Fruit fly (Drosophila melanogaster): ENCODE data around the gene Rbfox1.

Gene Rbfox1

dm6 chr3L:10528251-10528650, 47.0 kb downstream of the Rbfox1 start:
- no peak for TF ChIP-seq CG17801 (GFP tag; optimal IDR thresholded peaks at IDR 0.05; ENCODE audit: partially characterized antibody)

- TF ChIP-seq CG17801 (GFP tag; optimal IDR thresholded peaks at IDR 0.05; ENCODE audit: partially characterized antibody), result no peak
These were observed 49.8 kb downstream of the Rbfox1 start for dm6 chr3L:10531059-10531458.

- TF ChIP-seq CG17801 (GFP tag; optimal IDR thresholded peaks at IDR 0.05; ENCODE audit: partially characterized antibody), result no peak
These were observed 50.8 kb downstream of the Rbfox1 start for dm6 chr3L:10531907-10532581.

- no peak for TF ChIP-seq CG17801 (GFP tag; optimal IDR thresholded peaks at IDR 0.05; ENCODE audit: partially characterized antibody)
These were observed 52.7 kb downstream of the Rbfox1 start for dm6 chr3L:10533878-10534277.

dm6 chr3L:10535105-10535504, 53.9 kb downstream of the Rbfox1 start:
- no peak for TF ChIP-seq CG17801 (GFP tag; optimal IDR thresholded peaks at IDR 0.05; ENCODE audit: partially characterized antibody)

dm6 chr3L:10536297-10536696, 55.1 kb downstream of the Rbfox1 start:
- TF ChIP-seq CG17801 (GFP tag; optimal IDR thresholded peaks at IDR 0.05; ENCODE audit: partially characterized antibody), result no peak

- TF ChIP-seq CG17801 (GFP tag; optimal IDR thresholded peaks at IDR 0.05; ENCODE audit: partially characterized antibody), result no peak
These were observed 57.1 kb downstream of the Rbfox1 start for dm6 chr3L:10538290-10538689.

dm6 chr3L:10540839-10541238, 59.6 kb downstream of the Rbfox1 start:
- no peak for TF ChIP-seq CG17801 (GFP tag; optimal IDR thresholded peaks at IDR 0.05; ENCODE audit: partially characterized antibody)

dm6 chr3L:10544349-10544748, 63.1 kb downstream of the Rbfox1 start:
- TF ChIP-seq CG17801 (GFP tag; optimal IDR thresholded peaks at IDR 0.05; ENCODE audit: partially characterized antibody), result no peak

dm6 chr3L:10545029-10545428, 63.8 kb downstream of the Rbfox1 start:
- TF ChIP-seq CG17801 (GFP tag; optimal IDR thresholded peaks at IDR 0.05; ENCODE audit: partially characterized antibody), result no peak

dm6 chr3L:10550069-10550468, 68.9 kb downstream of the Rbfox1 start:
- TF ChIP-seq CG17801 (GFP tag; optimal IDR thresholded peaks at IDR 0.05; ENCODE audit: partially characterized antibody), result no peak

- no peak for TF ChIP-seq CG17801 (GFP tag; optimal IDR thresholded peaks at IDR 0.05; ENCODE audit: partially characterized antibody)
These were observed 69.7 kb downstream of the Rbfox1 start for dm6 chr3L:10550846-10551466.

dm6 chr3L:10553152-10553551, 71.9 kb downstream of the Rbfox1 start:
- no peak for TF ChIP-seq CG17801 (GFP tag; optimal IDR thresholded peaks at IDR 0.05; ENCODE audit: partially characterized antibody)

dm6 chr3L:10554489-10554888, 73.3 kb downstream of the Rbfox1 start:
- TF ChIP-seq CG17801 (GFP tag; optimal IDR thresholded peaks at IDR 0.05; ENCODE audit: partially characterized antibody), result no peak

dm6 chr3L:10558982-10559381, 77.8 kb downstream of the Rbfox1 start, which contains the start of gene CG6527:
Gene CG6527, minus strand, starts transcription at chr3L:10559082.
- TF ChIP-seq CG17801 (GFP tag; optimal IDR thresholded peaks at IDR 0.05; ENCODE audit: partially characterized antibody), result no peak

- TF ChIP-seq CG17801 (GFP tag; optimal IDR thresholded peaks at IDR 0.05; ENCODE audit: partially characterized antibody), result no peak
These were observed 81.0 kb downstream of the Rbfox1 start for dm6 chr3L:10562235-10562634.

Data from ovary, adult (tissue).